Fruit fly (Drosophila melanogaster): ENCODE measurements around the gene CG4293.
"Not testable (repeated sequence)": the region's sequence is repeated elsewhere in the genome, so short reads cannot be mapped to it uniquely, and the experiment has no call there.

The CG4293 gene

dm6 chrX:496326-496725, 33.8 kb downstream of the CG4293 start, which contains the start of gene svr:
Gene svr, plus strand, starts transcription at chrX:496446.
- TF ChIP-seq EcR (GFP tag; optimal IDR thresholded peaks at IDR 0.05) = peak; percentile 40
- no peak for TF ChIP-seq CG34367 (tag; optimal IDR thresholded peaks at IDR 0.05)
- TF ChIP-seq CG4496 (GFP tag; IDR thresholded peaks at IDR 0.05) = no peak

dm6 chrX:494607-495006, 35.5 kb downstream of the CG4293 start, which contains the start of gene CG17778:
Gene CG17778, plus strand, starts transcription at chrX:494614.
- TF ChIP-seq CG9948 (tag; optimal IDR thresholded peaks at IDR 0.05) = no peak
- TF ChIP-seq Pif1B (GFP tag; optimal IDR thresholded peaks at IDR 0.05) = no peak
- no peak for TF ChIP-seq Pif1A (GFP tag; optimal IDR thresholded peaks at IDR 0.05)
- no peak for TF ChIP-seq CG32121 (GFP tag; IDR thresholded peaks at IDR 0.05)
- no peak for TF ChIP-seq CG13204 (GFP tag; optimal IDR thresholded peaks at IDR 0.05)
- TF ChIP-seq EcR (GFP tag; optimal IDR thresholded peaks at IDR 0.05) = no peak
- TF ChIP-seq CG8159 (tag; optimal IDR thresholded peaks at IDR 0.05) = no peak
- no peak for TF ChIP-seq Snoo (tag; optimal IDR thresholded peaks at IDR 0.05)
- TF ChIP-seq fd96Ca (GFP tag; IDR thresholded peaks at IDR 0.05) = 0 out of 3 replicates have a peak, but pooled peaks have one; percentile 28
- TF ChIP-seq D1 (tag; optimal IDR thresholded peaks at IDR 0.05) = no peak
- TF ChIP-seq CG17806 (tag; optimal IDR thresholded peaks at IDR 0.05) = peak; percentile 2
- TF ChIP-seq Ets98B (GFP tag; IDR thresholded peaks at IDR 0.05) = peak; percentile 14; the same call in 1 of the 2 replicates
- TF ChIP-seq gl (tag; optimal IDR thresholded peaks at IDR 0.05) = no peak
- TF ChIP-seq CG10348 (GFP tag; IDR thresholded peaks at IDR 0.05) = no peak

dm6 chrX:494191-494554, 35.9 kb downstream of the CG4293 start:
- TF ChIP-seq CG12605 (GFP tag; IDR thresholded peaks at IDR 0.05) (no peak), rn (GFP tag; IDR thresholded peaks at IDR 0.05) (no peak), Snoo (tag; optimal IDR thresholded peaks at IDR 0.05) (no peak), CG34367 (tag; optimal IDR thresholded peaks at IDR 0.05) (no peak)

dm6 chrX:493445-494190, 36.5 kb downstream of the CG4293 start, which contains the start of gene CG17896:
Gene CG17896, minus strand, starts transcription at chrX:493495.
- peak; percentile 96 for TF ChIP-seq rn (GFP tag; IDR thresholded peaks at IDR 0.05)
- peak; percentile 97 for TF ChIP-seq CG17806 (tag; optimal IDR thresholded peaks at IDR 0.05)
- TF ChIP-seq fd96Ca (GFP tag; IDR thresholded peaks at IDR 0.05) = peak; percentile 99
- peak; percentile 98 for TF ChIP-seq CG34367 (tag; optimal IDR thresholded peaks at IDR 0.05)
- peak; percentile 99 for TF ChIP-seq CG14655 (GFP tag; optimal IDR thresholded peaks at IDR 0.05)
- peak; percentile 86 for TF ChIP-seq CG13204 (GFP tag; optimal IDR thresholded peaks at IDR 0.05)
- TF ChIP-seq gl (tag; optimal IDR thresholded peaks at IDR 0.05) = peak; percentile 97
- TF ChIP-seq EcR (GFP tag; optimal IDR thresholded peaks at IDR 0.05) = peak; percentile 31
- TF ChIP-seq CG8159 (tag; optimal IDR thresholded peaks at IDR 0.05) = peak; percentile 96
- TF ChIP-seq CG15710 (tag; optimal IDR thresholded peaks at IDR 0.05) = peak; percentile 98
- TF ChIP-seq CG12605 (GFP tag; IDR thresholded peaks at IDR 0.05) = peak; percentile 98
- TF ChIP-seq CG32121 (GFP tag; IDR thresholded peaks at IDR 0.05) = peak; percentile 97
- TF ChIP-seq CG10348 (GFP tag; IDR thresholded peaks at IDR 0.05) = peak; percentile 95
- peak; percentile 98 for TF ChIP-seq Pif1B (GFP tag; optimal IDR thresholded peaks at IDR 0.05)
- peak; percentile 99 for TF ChIP-seq CG8301 (tag; optimal IDR thresholded peaks at IDR 0.05)
- TF ChIP-seq Snoo (tag; optimal IDR thresholded peaks at IDR 0.05) = peak; percentile 94
- TF ChIP-seq CG4496 (GFP tag; IDR thresholded peaks at IDR 0.05) = peak; percentile 99
- TF ChIP-seq CG9948 (tag; optimal IDR thresholded peaks at IDR 0.05) = peak; percentile 97
- TF ChIP-seq Pif1A (GFP tag; optimal IDR thresholded peaks at IDR 0.05) = peak; percentile 98
- no peak for TF ChIP-seq D1 (tag; optimal IDR thresholded peaks at IDR 0.05)
- peak; percentile 99 for TF ChIP-seq Ets98B (GFP tag; IDR thresholded peaks at IDR 0.05)

dm6 chrX:492701-493299, 37.3 kb downstream of the CG4293 start:
- TF ChIP-seq Snoo (tag; optimal IDR thresholded peaks at IDR 0.05) (no peak), Pif1A (GFP tag; optimal IDR thresholded peaks at IDR 0.05) (no peak), CG32121 (GFP tag; IDR thresholded peaks at IDR 0.05) (no peak)

dm6 chrX:487517-487957, 42.6 kb downstream of the CG4293 start, which contains the start of the genes CG18273 and CG3156:
Gene CG18273, minus strand, starts transcription at chrX:487581.
Gene CG3156, plus strand, starts transcription at chrX:487878.
- TF ChIP-seq CG15710 (tag; optimal IDR thresholded peaks at IDR 0.05) (peak; percentile 22), fd96Ca (GFP tag; IDR thresholded peaks at IDR 0.05) (0 out of 3 replicates have a peak, but pooled peaks have one; percentile 23), CG12605 (GFP tag; IDR thresholded peaks at IDR 0.05) (no peak), CG9948 (tag; optimal IDR thresholded peaks at IDR 0.05) (peak; percentile 2)

- not testable (repeated sequence) for TF ChIP-seq CG8301 (tag; optimal IDR thresholded peaks at IDR 0.05); CG8159 (tag; optimal IDR thresholded peaks at IDR 0.05); CG13204 (GFP tag; optimal IDR thresholded peaks at IDR 0.05)
Measured at dm6 chrX:481642-482041, 48.4 kb downstream of the CG4293 start, which contains the start of gene CG3176. Gene CG3176, plus strand, starts transcription at chrX:481862.
